Worm (Caenorhabditis elegans): ENCODE data around the gene syg-2.

The syg-2 gene

DNA sequence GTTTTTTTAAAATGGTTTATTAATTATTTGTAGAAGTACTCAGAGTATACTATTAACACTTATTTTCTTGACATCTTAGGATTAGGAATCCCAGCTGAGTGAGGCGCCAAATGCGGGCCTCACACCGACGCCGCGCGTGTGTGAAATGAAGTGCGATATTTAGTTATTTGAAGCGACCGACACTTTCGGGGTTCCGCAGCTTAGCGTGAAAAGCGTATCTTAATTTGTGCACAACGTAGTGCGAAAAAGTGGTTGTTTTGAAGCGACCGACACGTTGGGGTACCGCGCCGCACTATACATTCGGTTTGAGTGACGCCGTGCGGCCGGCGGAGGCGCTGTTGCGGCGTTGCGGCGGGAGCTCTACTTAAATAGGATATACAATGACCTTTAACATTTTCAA, 50.2 kb downstream of the syg-2 start:
- TF ChIP-seq unc-39 (tag; optimal IDR thresholded peaks at IDR 0.05) (no peak), nhr-77 (tag; optimal IDR thresholded peaks at IDR 0.05) (no peak), egl-27 (tag; optimal IDR thresholded peaks at IDR 0.05) (no peak), nhr-12 (tag; optimal IDR thresholded peaks at IDR 0.05) (no peak), eor-1 (tag; optimal IDR thresholded peaks at IDR 0.05) (no peak), fos-1 (tag; optimal IDR thresholded peaks at IDR 0.05) (no peak), fkh-2 (tag; optimal IDR thresholded peaks at IDR 0.05) (no peak), skn-1 (tag; optimal IDR thresholded peaks at IDR 0.05) (no peak), ztf-11 (tag; optimal IDR thresholded peaks at IDR 0.05) (no peak), ceh-28 (tag; optimal IDR thresholded peaks at IDR 0.05) (no peak), nhr-11 (tag; optimal IDR thresholded peaks at IDR 0.05) (no peak), jun-1 (tag; optimal IDR thresholded peaks at IDR 0.05) (no peak), fkh-10 (GFP tag; optimal IDR thresholded peaks at IDR 0.05) (no peak), pha-4 (tag; optimal IDR thresholded peaks at IDR 0.05) (no peak), ceh-82 (tag; optimal IDR thresholded peaks at IDR 0.05) (no peak), aly-2 (tag; optimal IDR thresholded peaks at IDR 0.05) (no peak)

ce11 chrX:14706698-14707285, 52.0 kb downstream of the syg-2 start, which contains the start of gene tmem-184:
Gene tmem-184, minus strand, starts transcription at chrX:14706861.
- TF ChIP-seq nhr-25 (tag; optimal IDR thresholded peaks at IDR 0.05) = peak; percentile 20
- TF ChIP-seq lin-15B (tag; optimal IDR thresholded peaks at IDR 0.05) = no peak
- no peak for TF ChIP-seq lsy-12 (tag; optimal IDR thresholded peaks at IDR 0.05)
- TF ChIP-seq skn-1 (tag; optimal IDR thresholded peaks at IDR 0.05) = no peak
- TF ChIP-seq fkh-2 (tag; optimal IDR thresholded peaks at IDR 0.05) = no peak
- peak; percentile 26 for TF ChIP-seq nhr-43 (tag; optimal IDR thresholded peaks at IDR 0.05; ENCODE audit: poor library complexity, severe bottlenecking)
- no peak for TF ChIP-seq fos-1 (tag; optimal IDR thresholded peaks at IDR 0.05)
- no peak for TF ChIP-seq zag-1 (tag; optimal IDR thresholded peaks at IDR 0.05)
- no peak for TF ChIP-seq lin-39 (tag; optimal IDR thresholded peaks at IDR 0.05)
- no peak for TF ChIP-seq tbx-2 (tag; optimal IDR thresholded peaks at IDR 0.05)
- TF ChIP-seq ama-1 (optimal IDR thresholded peaks at IDR 0.05) = no peak
- no peak for TF ChIP-seq mml-1 (tag; optimal IDR thresholded peaks at IDR 0.05)
- no peak for TF ChIP-seq nhr-67 (tag; optimal IDR thresholded peaks at IDR 0.05)
- TF ChIP-seq ceh-16 (tag; optimal IDR thresholded peaks at IDR 0.05) = no peak
- TF ChIP-seq elt-2 (tag; optimal IDR thresholded peaks at IDR 0.05) = peak; percentile 82
- TF ChIP-seq ceh-9 (tag; optimal IDR thresholded peaks at IDR 0.05) = no peak
- no peak for TF ChIP-seq egl-5 (tag; optimal IDR thresholded peaks at IDR 0.05)
- no peak for TF ChIP-seq ceh-82 (tag; optimal IDR thresholded peaks at IDR 0.05)
- TF ChIP-seq daf-12 (tag; optimal IDR thresholded peaks at IDR 0.05) = no peak
- peak; percentile 27 for TF ChIP-seq hmg-11 (tag; optimal IDR thresholded peaks at IDR 0.05)
- peak; percentile 43 for TF ChIP-seq nfya-1 (tag; optimal IDR thresholded peaks at IDR 0.05; ENCODE audit: insufficient read depth)
- no peak for TF ChIP-seq unc-39 (tag; optimal IDR thresholded peaks at IDR 0.05)
- no peak for TF ChIP-seq nhr-12 (tag; optimal IDR thresholded peaks at IDR 0.05)
- TF ChIP-seq mdl-1 (tag; optimal IDR thresholded peaks at IDR 0.05) = no peak
- peak; percentile 21 for TF ChIP-seq nhr-23 (tag; optimal IDR thresholded peaks at IDR 0.05)
- peak; percentile 52 for TF ChIP-seq pha-4 (tag; optimal IDR thresholded peaks at IDR 0.05)
- TF ChIP-seq nhr-28 (tag; optimal IDR thresholded peaks at IDR 0.05) = no peak
- TF ChIP-seq elt-1 (tag; optimal IDR thresholded peaks at IDR 0.05) = no peak
- TF ChIP-seq ceh-28 (tag; optimal IDR thresholded peaks at IDR 0.05) = peak; percentile 62
- no peak for TF ChIP-seq nhr-77 (tag; optimal IDR thresholded peaks at IDR 0.05)
- TF ChIP-seq nhr-237 (tag; optimal IDR thresholded peaks at IDR 0.05) = no peak
- no peak for TF ChIP-seq R02D3.7 (tag; optimal IDR thresholded peaks at IDR 0.05)
- TF ChIP-seq pqm-1 (tag; optimal IDR thresholded peaks at IDR 0.05) = peak; percentile 68
- TF ChIP-seq elt-3 (tag; optimal IDR thresholded peaks at IDR 0.05) = peak in 1 of 3 experiments; percentile 21

DNA sequence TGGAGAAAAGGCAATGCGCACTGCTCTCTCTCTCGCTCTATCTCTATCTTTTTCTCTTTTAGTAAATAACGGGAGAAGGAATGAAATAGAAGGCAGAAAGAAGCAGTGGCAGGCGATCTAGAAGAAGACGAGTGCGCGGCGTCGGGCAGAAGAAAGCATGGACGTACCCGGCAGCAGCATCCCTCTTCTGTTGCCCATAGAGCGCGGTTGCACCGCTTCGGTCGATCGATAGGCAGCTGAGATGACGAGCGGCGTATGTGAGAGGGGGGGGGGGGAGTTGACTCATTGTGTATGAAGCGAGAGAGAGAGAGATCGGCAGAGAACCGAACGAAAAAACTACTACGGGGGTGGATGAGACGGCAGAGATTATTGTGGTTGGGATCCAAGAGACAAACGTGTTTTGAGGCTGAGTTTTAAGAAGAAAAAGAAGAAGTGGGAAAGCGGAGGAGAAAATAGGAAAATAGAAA, 53.4 kb downstream of the syg-2 start:
- TF ChIP-seq sea-2 (GFP tag; optimal IDR thresholded peaks at IDR 0.05) (peak; percentile 33), fkh-2 (tag; optimal IDR thresholded peaks at IDR 0.05) (no peak), mdl-1 (tag; optimal IDR thresholded peaks at IDR 0.05) (peak; percentile 72), nhr-12 (tag; optimal IDR thresholded peaks at IDR 0.05) (no peak), daf-12 (tag; optimal IDR thresholded peaks at IDR 0.05) (no peak), pqm-1 (tag; optimal IDR thresholded peaks at IDR 0.05) (peak; percentile 9), nfya-1 (tag; optimal IDR thresholded peaks at IDR 0.05; ENCODE audit: insufficient read depth) (peak; percentile 95), nhr-25 (tag; optimal IDR thresholded peaks at IDR 0.05) (peak; percentile 96), nhr-76 (tag; optimal IDR thresholded peaks at IDR 0.05) (no peak), tbx-2 (tag; optimal IDR thresholded peaks at IDR 0.05) (peak; percentile 86), ceh-82 (tag; optimal IDR thresholded peaks at IDR 0.05) (peak; percentile 50), nhr-11 (tag; optimal IDR thresholded peaks at IDR 0.05) (peak; percentile 85), snpc-4 (tag; optimal IDR thresholded peaks at IDR 0.05) (peak; percentile 90), nhr-43 (tag; optimal IDR thresholded peaks at IDR 0.05; ENCODE audit: poor library complexity, severe bottlenecking) (peak; percentile 79), hmg-11 (tag; optimal IDR thresholded peaks at IDR 0.05) (peak; percentile 86), nhr-28 (tag; optimal IDR thresholded peaks at IDR 0.05) (no peak), nhr-67 (tag; optimal IDR thresholded peaks at IDR 0.05) (no peak), mml-1 (tag; optimal IDR thresholded peaks at IDR 0.05) (no peak), nhr-237 (tag; optimal IDR thresholded peaks at IDR 0.05) (no peak), egl-5 (tag; optimal IDR thresholded peaks at IDR 0.05) (no peak), ceh-9 (tag; optimal IDR thresholded peaks at IDR 0.05) (no peak), unc-39 (tag; optimal IDR thresholded peaks at IDR 0.05) (no peak), fos-1 (tag; optimal IDR thresholded peaks at IDR 0.05) (peak; percentile 83), pha-4 (tag; optimal IDR thresholded peaks at IDR 0.05) (peak; percentile 88), nhr-77 (tag; optimal IDR thresholded peaks at IDR 0.05) (peak; percentile 30), ceh-28 (tag; optimal IDR thresholded peaks at IDR 0.05) (peak; percentile 96), ceh-16 (tag; optimal IDR thresholded peaks at IDR 0.05) (no peak), elt-3 (tag; optimal IDR thresholded peaks at IDR 0.05) (peak in 1 of 3 experiments; percentile 80), aly-2 (tag; optimal IDR thresholded peaks at IDR 0.05) (no peak), lsy-12 (tag; optimal IDR thresholded peaks at IDR 0.05) (peak; percentile 89), ztf-11 (tag; optimal IDR thresholded peaks at IDR 0.05) (no peak)
